Fruit fly (Drosophila melanogaster) whole organism, embryonic: ENCODE measurements around the gene CG4953.

Experiments
- Atf3 ChIP-seq: fragments of 200-800 bp; sonication (Bioruptor generic); optimal IDR thresholded peaks from 3 replicates; lab custom pipeline; 2016; ENCODE audit warnings: missing biosample characterization, missing genetic modification characterization
- BtbVII ChIP-seq: fragments of 200-800 bp; sonication (Bioruptor generic); optimal IDR thresholded peaks from 3 replicates; lab custom pipeline; 2017; ENCODE audit warnings: missing biosample characterization, mild to moderate bottlenecking, missing genetic modification characterization
- CG10274 ChIP-seq: fragments of 200-800 bp; sonication (Bioruptor generic); optimal IDR thresholded peaks from 3 replicates; lab custom pipeline; 2017; ENCODE audit warnings: missing biosample characterization, mild to moderate bottlenecking, missing genetic modification characterization
- CG10321 ChIP-seq: fragments of 200-800 bp; sonication (Bioruptor generic); IDR thresholded peaks from 2 replicates; pipeline ENCODE4 v1.3.6; 2022; ENCODE audit warnings: missing biosample characterization, missing genetic modification characterization
- CG11247 ChIP-seq: fragments of 200-800 bp; sonication (Bioruptor generic); IDR thresholded peaks from 2 replicates; pipeline ENCODE4 v1.3.6; 2022; ENCODE audit warnings: missing biosample characterization, missing genetic modification characterization
- CG12942 ChIP-seq: fragments of 200-800 bp; sonication (Bioruptor generic); optimal IDR thresholded peaks from 3 replicates; lab custom pipeline; 2016; ENCODE audit warnings: missing biosample characterization, missing genetic modification characterization
- CG13775 ChIP-seq: fragments of 200-800 bp; sonication (Bioruptor generic); optimal IDR thresholded peaks from 3 replicates; lab custom pipeline; 2017; ENCODE audit warnings: missing biosample characterization, mild to moderate bottlenecking, missing genetic modification characterization
- CG14710 ChIP-seq: fragments of 200-800 bp; sonication (Bioruptor generic); optimal IDR thresholded peaks from 3 replicates; lab custom pipeline; 2019; ENCODE audit warnings: missing biosample characterization, mild to moderate bottlenecking, missing genetic modification characterization, moderate library complexity
- CG1529 ChIP-seq: fragments of 200-800 bp; sonication (Bioruptor generic); optimal IDR thresholded peaks from 3 replicates; lab custom pipeline; 2018; ENCODE audit warnings: missing biosample characterization, missing genetic modification characterization
- CG1602 ChIP-seq: fragments of 200-800 bp; sonication (Bioruptor generic); optimal IDR thresholded peaks from 3 replicates; lab custom pipeline; 2016; ENCODE audit warnings: missing biosample characterization, missing genetic modification characterization
- CG1603 ChIP-seq: fragments of 200-800 bp; sonication (Bioruptor generic); optimal IDR thresholded peaks from 2 replicates; lab custom pipeline; 2019; ENCODE audit warnings: missing biosample characterization, mild to moderate bottlenecking, missing genetic modification characterization, moderate library complexity
- CG16779 ChIP-seq: fragments of 200-800 bp; sonication (Bioruptor generic); IDR thresholded peaks from 2 replicates; pipeline ENCODE4 v1.3.6; 2022; ENCODE audit warnings: missing biosample characterization, missing genetic modification characterization
- CG16813 ChIP-seq: fragments of 200-800 bp; sonication (Bioruptor generic); IDR thresholded peaks from 3 replicates; pipeline ENCODE4 v1.3.6; 2022; ENCODE audit warnings: missing biosample characterization, missing genetic modification characterization; ENCODE audit not compliant: partially characterized antibody
- CG16815 ChIP-seq: fragments of 200-800 bp; sonication (Bioruptor generic); optimal IDR thresholded peaks from 3 replicates; lab custom pipeline; 2017; ENCODE audit warnings: missing biosample characterization, mild to moderate bottlenecking, missing genetic modification characterization
- CG17385 ChIP-seq: fragments of 200-800 bp; sonication (Bioruptor generic); optimal IDR thresholded peaks from 3 replicates; lab custom pipeline; 2018; ENCODE audit warnings: missing biosample characterization, mild to moderate bottlenecking, missing genetic modification characterization
- CG17568 ChIP-seq: fragments of 200-800 bp; sonication (Bioruptor generic); optimal IDR thresholded peaks from 2 replicates; lab custom pipeline; 2018; ENCODE audit warnings: missing biosample characterization, mild to moderate bottlenecking, missing genetic modification characterization, moderate library complexity
- CG1792 ChIP-seq: fragments of 200-800 bp; sonication (Bioruptor generic); optimal IDR thresholded peaks from 2 replicates; lab custom pipeline; 2016; ENCODE audit warnings: missing biosample characterization, missing genetic modification characterization
- CG2712 ChIP-seq: fragments of 200-800 bp; optimal IDR thresholded peaks from 3 replicates; lab custom pipeline; 2019; ENCODE audit warnings: missing biosample characterization, mild to moderate bottlenecking, missing genetic modification characterization, moderate library complexity
- CG30020 ChIP-seq: fragments of 200-800 bp; optimal IDR thresholded peaks from 2 replicates; lab custom pipeline; 2019; ENCODE audit warnings: missing biosample characterization, mild to moderate bottlenecking, missing genetic modification characterization, moderate library complexity
- CG32532 ChIP-seq: fragments of 200-800 bp; sonication (Bioruptor generic); IDR thresholded peaks from 2 replicates; pipeline ENCODE4 v1.3.6; 2022; ENCODE audit warnings: missing biosample characterization, missing genetic modification characterization
- CG7839 ChIP-seq: fragments of 200-800 bp; sonication (Bioruptor generic); optimal IDR thresholded peaks from 3 replicates; lab custom pipeline; 2018; ENCODE audit warnings: missing biosample characterization, mild to moderate bottlenecking, missing genetic modification characterization, moderate library complexity
- CG8281 ChIP-seq: fragments of 200-800 bp; sonication (Bioruptor generic); optimal IDR thresholded peaks from 2 replicates; lab custom pipeline; 2018; ENCODE audit warnings: missing biosample characterization, mild to moderate bottlenecking, missing genetic modification characterization, moderate library complexity
- CG8388 ChIP-seq: fragments of 200-800 bp; sonication (Bioruptor generic); optimal IDR thresholded peaks from 2 replicates; lab custom pipeline; 2019; ENCODE audit warnings: missing biosample characterization, mild to moderate bottlenecking, missing genetic modification characterization, moderate library complexity
- CG8924 ChIP-seq: fragments of 200-800 bp; optimal IDR thresholded peaks from 3 replicates; lab custom pipeline; 2019; ENCODE audit warnings: missing biosample characterization, mild to moderate bottlenecking, missing genetic modification characterization, moderate library complexity
- CG9727 ChIP-seq: fragments of 200-800 bp; sonication (Bioruptor generic); optimal IDR thresholded peaks from 3 replicates; lab custom pipeline; 2017; ENCODE audit warnings: missing biosample characterization, mild to moderate bottlenecking, missing genetic modification characterization
- CG9817 ChIP-seq: fragments of 200-800 bp; sonication (Bioruptor generic); optimal IDR thresholded peaks from 2 replicates; lab custom pipeline; 2018; ENCODE audit warnings: missing biosample characterization, mild to moderate bottlenecking, missing genetic modification characterization, moderate library complexity
- Dfd ChIP-seq, 2 experiments: fragments of >200 bp; optimal IDR thresholded peaks; 2 replicates each; lab custom pipeline; 2017; ENCODE audit warnings: missing biosample characterization in 2 of 2, missing genetic modification characterization in 2 of 2
- Gug ChIP-seq: fragments of 200-800 bp; sonication (Bioruptor generic); IDR thresholded peaks from 4 replicates; pipeline ENCODE4 v1.3.6; 2022; ENCODE audit warnings: missing biosample characterization, missing genetic modification characterization
- Hey ChIP-seq: fragments of 200-800 bp; sonication (Bioruptor generic); optimal IDR thresholded peaks from 3 replicates; lab custom pipeline; 2018; ENCODE audit warnings: missing biosample characterization, mild to moderate bottlenecking, missing genetic modification characterization
- Hmr ChIP-seq: fragments of 200-800 bp; sonication (Bioruptor generic); optimal IDR thresholded peaks from 3 replicates; lab custom pipeline; 2017; ENCODE audit warnings: mild to moderate bottlenecking, missing biosample characterization, missing genetic modification reagents, missing genetic modification characterization
- Mrtf ChIP-seq: fragments of 200-800 bp; sonication (Bioruptor generic); IDR thresholded peaks from 3 replicates; pipeline ENCODE4 v1.3.6; 2022; ENCODE audit warnings: missing biosample characterization, missing genetic modification characterization
- NfI ChIP-seq: fragments of 200-800 bp; sonication (Bioruptor generic); optimal IDR thresholded peaks from 3 replicates; lab custom pipeline; 2018; ENCODE audit warnings: missing biosample characterization, mild to moderate bottlenecking, missing genetic modification characterization, moderate library complexity
- Spps ChIP-seq: fragments of 200-800 bp; sonication (Bioruptor generic); optimal IDR thresholded peaks from 2 replicates; lab custom pipeline; 2018; ENCODE audit warnings: missing biosample characterization, mild to moderate bottlenecking, missing genetic modification characterization
- Sry-β ChIP-seq: fragments of 200-800 bp; sonication (Bioruptor generic); optimal IDR thresholded peaks from 2 replicates; lab custom pipeline; 2018; ENCODE audit warnings: missing biosample characterization, mild to moderate bottlenecking, missing genetic modification characterization, moderate library complexity
- TFAM ChIP-seq: fragments of 200-800 bp; sonication (Bioruptor generic); optimal IDR thresholded peaks from 2 replicates; lab custom pipeline; 2017; ENCODE audit warnings: missing biosample characterization, missing genetic modification characterization, inconsistent platforms
- YL-1 ChIP-seq: fragments of 200-800 bp; sonication (Bioruptor generic); optimal IDR thresholded peaks from 3 replicates; lab custom pipeline; 2017; ENCODE audit warnings: missing biosample characterization, mild to moderate bottlenecking, missing genetic modification characterization
- bowl ChIP-seq: fragments of 200-800 bp; sonication (Bioruptor generic); IDR thresholded peaks from 2 replicates; pipeline ENCODE4 v1.3.6; 2022; ENCODE audit warnings: missing biosample characterization, missing genetic modification characterization
- cad ChIP-seq: fragments of >200 bp; optimal IDR thresholded peaks from 2 replicates; lab custom pipeline; 2017; ENCODE audit warnings: missing biosample characterization, missing genetic modification characterization
- dan ChIP-seq: fragments of 200-800 bp; sonication (Bioruptor generic); IDR thresholded peaks from 2 replicates; pipeline ENCODE4 v1.3.6; 2022; ENCODE audit warnings: missing biosample characterization, missing genetic modification characterization
- dmrt99B ChIP-seq: fragments of 200-800 bp; sonication (Bioruptor generic); optimal IDR thresholded peaks from 2 replicates; lab custom pipeline; 2018; ENCODE audit warnings: missing biosample characterization, mild to moderate bottlenecking, missing genetic modification characterization, moderate library complexity
- ems ChIP-seq: fragments of 200-800 bp; sonication (Bioruptor generic); optimal IDR thresholded peaks from 3 replicates; lab custom pipeline; 2016; ENCODE audit warnings: missing biosample characterization, missing genetic modification characterization
- en ChIP-seq: fragments of 200-800 bp; sonication (Bioruptor generic); optimal IDR thresholded peaks from 2 replicates; lab custom pipeline; 2016; ENCODE audit warnings: missing biosample characterization, missing genetic modification characterization
- eyg ChIP-seq: fragments of 200-800 bp; sonication (Bioruptor generic); optimal IDR thresholded peaks from 3 replicates; lab custom pipeline; 2016; ENCODE audit warnings: missing biosample characterization, missing genetic modification characterization
- knrl ChIP-seq: fragments of 200-800 bp; sonication (Bioruptor generic); IDR thresholded peaks from 3 replicates; pipeline ENCODE4 v1.3.6; 2022; ENCODE audit warnings: missing biosample characterization, missing genetic modification characterization; ENCODE audit not compliant: partially characterized antibody
- luna ChIP-seq: fragments of 200-800 bp; sonication (Bioruptor generic); optimal IDR thresholded peaks from 2 replicates; lab custom pipeline; 2016; ENCODE audit warnings: missing biosample characterization, missing genetic modification characterization
- mirr ChIP-seq: fragments of 200-800 bp; sonication (Bioruptor generic); optimal IDR thresholded peaks from 3 replicates; lab custom pipeline; 2018; ENCODE audit warnings: missing biosample characterization, mild to moderate bottlenecking, missing genetic modification characterization
- pb ChIP-seq: fragments of 200-800 bp; sonication (Bioruptor generic); optimal IDR thresholded peaks from 3 replicates; lab custom pipeline; 2016; ENCODE audit warnings: missing biosample characterization, missing genetic modification characterization
- rib ChIP-seq: fragments of 200-800 bp; sonication (Bioruptor generic); IDR thresholded peaks from 2 replicates; pipeline ENCODE4 v1.3.6; 2022; ENCODE audit warnings: missing biosample characterization, missing genetic modification characterization
- ro ChIP-seq: fragments of 200-800 bp; sonication (Bioruptor generic); IDR thresholded peaks from 2 replicates; pipeline ENCODE4 v1.3.6; 2022; ENCODE audit warnings: missing biosample characterization, missing genetic modification characterization
- tx ChIP-seq: fragments of 200-800 bp; sonication (Bioruptor generic); optimal IDR thresholded peaks from 2 replicates; lab custom pipeline; 2016; ENCODE audit warnings: missing biosample characterization, missing genetic modification characterization
- zen2 ChIP-seq: fragments of 200-800 bp; sonication (Bioruptor generic); IDR thresholded peaks from 3 replicates; pipeline ENCODE4 v1.3.6; 2022; ENCODE audit warnings: missing biosample characterization, missing genetic modification characterization; ENCODE audit not compliant: partially characterized antibody
- zfh1 ChIP-seq: fragments of 200-800 bp; sonication (Bioruptor generic); IDR thresholded peaks from 3 replicates; pipeline ENCODE4 v1.3.6; 2022; ENCODE audit warnings: missing biosample characterization, missing genetic modification characterization

Gene CG4953

dm6 chr2L:10299810-10300147 is 33.3 kb downstream of the CG4953 start, which contains the start of gene CYLD (continued):
- TF ChIP-seq mirr (GFP tag; lab: Kevin White, UChicago), result no peak
- TF ChIP-seq CG8281, result peak; percentile 14
- no peak for TF ChIP-seq Atf3 (GFP tag; lab: Kevin White, UChicago)
- peak; percentile 72 for TF ChIP-seq Spps (tag; lab: Kevin White, UChicago)
- no peak for TF ChIP-seq dan (GFP tag; lab: Robert Waterston, UW)
- TF ChIP-seq tx (GFP tag; lab: Kevin White, UChicago), result peak; percentile 25
- no peak for TF ChIP-seq Gug
- peak; percentile 84; the same call in 1 of the 2 replicates for TF ChIP-seq CG32532 (GFP tag; lab: Robert Waterston, UW)
- no peak for TF ChIP-seq Hey (tag; lab: Kevin White, UChicago)
- TF ChIP-seq CG9817 (tag; lab: Kevin White, UChicago), result no peak
- peak; percentile 75 for TF ChIP-seq CG17385 (GFP tag; lab: Kevin White, UChicago)
- TF ChIP-seq knrl (GFP tag; lab: Robert Waterston, UW), result no peak
- no peak for TF ChIP-seq ems
- TF ChIP-seq Mrtf (GFP tag; lab: Robert Waterston, UW), result no peak
- peak; percentile 47 for TF ChIP-seq NfI (GFP tag; lab: Kevin White, UChicago)
- TF ChIP-seq bowl (GFP tag; lab: Robert Waterston, UW), result no peak; the same call in 1 of the 2 replicates
- peak; percentile 72 for TF ChIP-seq CG9727 (GFP tag; lab: Kevin White, UChicago)
- TF ChIP-seq eyg (GFP tag; lab: Kevin White, UChicago), result no peak
- TF ChIP-seq CG10321, result no peak
- no peak for TF ChIP-seq Dfd (GFP tag; optimal IDR thresholded peaks at IDR 0.05; lab: Kevin White, UChicago)
- peak; percentile 63 for TF ChIP-seq CG13775
- peak; percentile 83 for TF ChIP-seq CG8924 (tag; lab: Kevin White, UChicago)
- no peak for TF ChIP-seq CG11247
- no peak for TF ChIP-seq CG1792
- peak; percentile 41 for TF ChIP-seq BtbVII (GFP tag; lab: Kevin White, UChicago)
- peak; percentile 76 for TF ChIP-seq CG1603
- TF ChIP-seq CG16813, result no peak
- TF ChIP-seq CG12942 (GFP tag; lab: Kevin White, UChicago), result peak; percentile 60
- TF ChIP-seq Sry-β, result no peak
- no peak for TF ChIP-seq YL-1 (GFP tag; lab: Kevin White, UChicago)
- peak; percentile 80 for TF ChIP-seq CG7839 (tag; lab: Kevin White, UChicago)
- TF ChIP-seq CG16779 (GFP tag; lab: Robert Waterston, UW), result no peak
- peak; percentile 81 for TF ChIP-seq zfh1
- TF ChIP-seq CG17568 (GFP tag; lab: Kevin White, UChicago), result no peak
- no peak for TF ChIP-seq CG16815 (GFP tag; lab: Kevin White, UChicago)
- no peak for TF ChIP-seq luna
- TF ChIP-seq dmrt99B (tag; lab: Kevin White, UChicago), result peak; percentile 72
- TF ChIP-seq CG1602 (GFP tag; lab: Kevin White, UChicago), result peak; percentile 59
- TF ChIP-seq TFAM, result no peak
- no peak for TF ChIP-seq zen2 (GFP tag; lab: Robert Waterston, UW)
- peak; percentile 87 for TF ChIP-seq CG30020 (tag; lab: Kevin White, UChicago)
- peak; percentile 85 for TF ChIP-seq CG2712 (tag; lab: Kevin White, UChicago)
- no peak for TF ChIP-seq Hmr (GFP tag; lab: Kevin White, UChicago)
- no peak for TF ChIP-seq cad (GFP tag; lab: Kevin White, UChicago)
- no peak for TF ChIP-seq CG10274 (GFP tag; lab: Kevin White, UChicago)
- TF ChIP-seq en (GFP tag; lab: Kevin White, UChicago), result no peak
- TF ChIP-seq CG14710 (tag; lab: Kevin White, UChicago), result peak; percentile 75
- no peak for TF ChIP-seq rib (GFP tag; lab: Robert Waterston, UW)
- TF ChIP-seq ro, result no peak
- peak; percentile 76 for TF ChIP-seq CG8388
- peak; percentile 25 for TF ChIP-seq CG1529 (GFP tag; lab: Kevin White, UChicago)
- TF ChIP-seq pb (GFP tag; lab: Kevin White, UChicago), result no peak
